Fruit fly (Drosophila melanogaster) whole organism, prepupa: ENCODE measurements around the gene Unr.

ENCODE experiments used
- CG10631 ChIP-seq: fragments of 200-800 bp; sonication (Bioruptor generic); optimal IDR thresholded peaks from 2 replicates; lab custom pipeline; 2016; ENCODE audit warnings: missing biosample characterization, missing genetic modification characterization
- CG10669 ChIP-seq: fragments of 200-800 bp; sonication (Bioruptor generic); optimal IDR thresholded peaks from 3 replicates; lab custom pipeline; 2018; ENCODE audit warnings: missing biosample characterization, mild to moderate bottlenecking, missing genetic modification characterization, moderate library complexity
- CG11294 ChIP-seq: fragments of 200-800 bp; sonication (Bioruptor generic); IDR thresholded peaks from 2 replicates; pipeline ENCODE4 v1.3.6; 2022; ENCODE audit warnings: missing biosample characterization, missing genetic modification characterization
- CG15336 ChIP-seq: fragments of 200-800 bp; sonication (Bioruptor generic); IDR thresholded peaks from 2 replicates; pipeline ENCODE4 v1.3.6; 2022; ENCODE audit warnings: missing biosample characterization, missing genetic modification characterization
- CG1621 ChIP-seq: fragments of 200-800 bp; sonication (Bioruptor generic); optimal IDR thresholded peaks from 3 replicates; lab custom pipeline; 2018; ENCODE audit warnings: missing biosample characterization, mild to moderate bottlenecking, missing genetic modification characterization
- CG16779 ChIP-seq: fragments of 200-800 bp; sonication (Bioruptor generic); optimal IDR thresholded peaks from 3 replicates; lab custom pipeline; 2017; ENCODE audit warnings: missing biosample characterization, mild to moderate bottlenecking, missing genetic modification characterization
- CG3032 ChIP-seq: fragments of 200-800 bp; optimal IDR thresholded peaks from 2 replicates; lab custom pipeline; 2019; ENCODE audit warnings: missing biosample characterization, mild to moderate bottlenecking, missing genetic modification characterization, moderate library complexity
- CG31627 ChIP-seq: fragments of 200-800 bp; sonication (Bioruptor generic); optimal IDR thresholded peaks from 3 replicates; lab custom pipeline; 2016; ENCODE audit warnings: missing biosample characterization, missing genetic modification characterization
- CG32006 ChIP-seq: fragments of 200-800 bp; sonication (Bioruptor generic); optimal IDR thresholded peaks from 3 replicates; lab custom pipeline; 2017; ENCODE audit warnings: missing biosample characterization, mild to moderate bottlenecking, missing genetic modification characterization
- CG3919 ChIP-seq: fragments of 200-800 bp; sonication (Bioruptor generic); optimal IDR thresholded peaks from 3 replicates; lab custom pipeline; 2016; ENCODE audit warnings: missing biosample characterization, missing genetic modification characterization
- CG6163 ChIP-seq: fragments of 200-800 bp; sonication (Bioruptor generic); IDR thresholded peaks from 3 replicates; pipeline ENCODE4 v1.3.6; 2022; ENCODE audit warnings: missing biosample characterization, missing genetic modification characterization
- CG6808 ChIP-seq: fragments of 200-800 bp; sonication (Bioruptor generic); optimal IDR thresholded peaks from 3 replicates; lab custom pipeline; 2017; ENCODE audit warnings: missing biosample characterization, missing genetic modification characterization, mild to moderate bottlenecking, moderate library complexity, missing genetic modification reagents
- CG6854 ChIP-seq: fragments of 200-800 bp; sonication (Bioruptor generic); optimal IDR thresholded peaks from 2 replicates; lab custom pipeline; 2017; ENCODE audit warnings: missing biosample characterization, mild to moderate bottlenecking, missing genetic modification characterization
- CG7368 ChIP-seq: fragments of 200-800 bp; sonication (Bioruptor generic); optimal IDR thresholded peaks from 3 replicates; lab custom pipeline; 2016; ENCODE audit warnings: missing biosample characterization, missing genetic modification characterization
- CG8319 ChIP-seq: fragments of 200-800 bp; sonication (Bioruptor generic); optimal IDR thresholded peaks from 3 replicates; lab custom pipeline; 2016; ENCODE audit warnings: missing biosample characterization, missing genetic modification characterization
- CG8632 ChIP-seq: fragments of 200-800 bp; sonication (Bioruptor generic); optimal IDR thresholded peaks from 3 replicates; lab custom pipeline; 2016; ENCODE audit warnings: missing biosample characterization, missing genetic modification characterization
- Eip75B ChIP-seq: fragments of 200-800 bp; sonication (Bioruptor generic); optimal IDR thresholded peaks from 3 replicates; lab custom pipeline; 2016; ENCODE audit warnings: missing biosample characterization, missing genetic modification characterization
- Eip78C ChIP-seq: fragments of 200-800 bp; sonication (Bioruptor generic); peaks from one replicate; lab custom pipeline; 2016; ENCODE audit warnings: missing biosample characterization, missing genetic modification characterization
- Eip93F ChIP-seq: fragments of 200-800 bp; sonication (Bioruptor generic); optimal IDR thresholded peaks from 2 replicates; lab custom pipeline; 2016; ENCODE audit warnings: missing biosample characterization, mild to moderate bottlenecking, missing genetic modification characterization
- Ets21C ChIP-seq: fragments of 200-800 bp; sonication (Bioruptor generic); optimal IDR thresholded peaks from 3 replicates; lab custom pipeline; 2016; ENCODE audit warnings: missing biosample characterization, missing genetic modification characterization
- Ets96B ChIP-seq: fragments of 200-800 bp; optimal IDR thresholded peaks from 2 replicates; lab custom pipeline; 2019; ENCODE audit warnings: missing biosample characterization, mild to moderate bottlenecking, missing genetic modification characterization, moderate library complexity
- Gug ChIP-seq: fragments of 200-800 bp; sonication (Bioruptor generic); IDR thresholded peaks from 2 replicates; pipeline ENCODE4 v1.3.6; 2022; ENCODE audit warnings: missing biosample characterization, missing genetic modification characterization
- Hr38 ChIP-seq: sonication (Bioruptor generic); optimal IDR thresholded peaks from 2 replicates; lab custom pipeline; 2016; ENCODE audit warnings: missing biosample characterization, missing genetic modification characterization
- Hr4 ChIP-seq: fragments of 200-800 bp; sonication (Bioruptor generic); optimal IDR thresholded peaks from 3 replicates; lab custom pipeline; 2016; ENCODE audit warnings: missing biosample characterization, missing genetic modification characterization
- Lpt ChIP-seq: fragments of 200-800 bp; sonication (Bioruptor generic); optimal IDR thresholded peaks from 3 replicates; lab custom pipeline; 2016; ENCODE audit warnings: missing biosample characterization, missing genetic modification characterization
- Met ChIP-seq: fragments of 200-800 bp; sonication (Bioruptor generic); optimal IDR thresholded peaks from 3 replicates; lab custom pipeline; 2016; ENCODE audit warnings: missing biosample characterization, missing genetic modification characterization
- OdsH ChIP-seq: fragments of 200-800 bp; sonication (Bioruptor generic); optimal IDR thresholded peaks from 3 replicates; lab custom pipeline; 2016; ENCODE audit warnings: missing biosample characterization, missing genetic modification characterization
- Smox ChIP-seq: fragments of 200-800 bp; sonication (Bioruptor generic); optimal IDR thresholded peaks from 3 replicates; lab custom pipeline; 2016; ENCODE audit warnings: missing biosample characterization, missing genetic modification characterization
- Sox14 ChIP-seq: fragments of 200-800 bp; sonication (Bioruptor generic); optimal IDR thresholded peaks from 3 replicates; lab custom pipeline; 2016; ENCODE audit warnings: missing biosample characterization, missing genetic modification characterization
- acj6 ChIP-seq: fragments of 200-800 bp; sonication (Bioruptor generic); optimal IDR thresholded peaks from 3 replicates; lab custom pipeline; 2016; ENCODE audit warnings: missing biosample characterization, missing genetic modification characterization
- dac ChIP-seq: fragments of 200-800 bp; sonication (Bioruptor generic); optimal IDR thresholded peaks from 2 replicates; lab custom pipeline; 2017; ENCODE audit warnings: missing biosample characterization, mild to moderate bottlenecking, missing genetic modification characterization
- eg ChIP-seq: fragments of 200-800 bp; sonication (Bioruptor generic); IDR thresholded peaks from 3 replicates; pipeline ENCODE4 v1.3.6; 2022; ENCODE audit warnings: missing biosample characterization, missing genetic modification characterization
- fd85E ChIP-seq: fragments of 200-800 bp; sonication (Bioruptor generic); optimal IDR thresholded peaks from 3 replicates; lab custom pipeline; 2016; ENCODE audit warnings: missing biosample characterization, missing genetic modification characterization
- fkh ChIP-seq: fragments of 200-800 bp; sonication (Bioruptor generic); optimal IDR thresholded peaks from 3 replicates; lab custom pipeline; 2017; ENCODE audit warnings: missing biosample characterization, mild to moderate bottlenecking, missing genetic modification characterization, moderate library complexity
- lz ChIP-seq: fragments of 200-800 bp; sonication (Bioruptor generic); optimal IDR thresholded peaks from 3 replicates; lab custom pipeline; 2016; ENCODE audit warnings: missing biosample characterization, missing genetic modification characterization
- net ChIP-seq: fragments of 200-800 bp; sonication (Bioruptor generic); optimal IDR thresholded peaks from 3 replicates; lab custom pipeline; 2016; ENCODE audit warnings: missing biosample characterization, missing genetic modification characterization
- pdm3 ChIP-seq: fragments of 200-800 bp; sonication (Bioruptor generic); optimal IDR thresholded peaks from 3 replicates; lab custom pipeline; 2016; ENCODE audit warnings: missing biosample characterization, missing genetic modification characterization
- spab ChIP-seq: fragments of 200-800 bp; sonication (Bioruptor generic); optimal IDR thresholded peaks from 2 replicates; lab custom pipeline; 2017; ENCODE audit warnings: missing biosample characterization, mild to moderate bottlenecking, missing genetic modification characterization, missing genetic modification reagents
- svp ChIP-seq: fragments of 200-800 bp; sonication (Bioruptor generic); peaks from one replicate; lab custom pipeline; 2016; ENCODE audit warnings: missing biosample characterization, missing genetic modification characterization
- topi ChIP-seq: fragments of 200-800 bp; sonication (Bioruptor generic); optimal IDR thresholded peaks from 3 replicates; lab custom pipeline; 2016; ENCODE audit warnings: missing biosample characterization, missing genetic modification characterization

Unr gene

DNA sequence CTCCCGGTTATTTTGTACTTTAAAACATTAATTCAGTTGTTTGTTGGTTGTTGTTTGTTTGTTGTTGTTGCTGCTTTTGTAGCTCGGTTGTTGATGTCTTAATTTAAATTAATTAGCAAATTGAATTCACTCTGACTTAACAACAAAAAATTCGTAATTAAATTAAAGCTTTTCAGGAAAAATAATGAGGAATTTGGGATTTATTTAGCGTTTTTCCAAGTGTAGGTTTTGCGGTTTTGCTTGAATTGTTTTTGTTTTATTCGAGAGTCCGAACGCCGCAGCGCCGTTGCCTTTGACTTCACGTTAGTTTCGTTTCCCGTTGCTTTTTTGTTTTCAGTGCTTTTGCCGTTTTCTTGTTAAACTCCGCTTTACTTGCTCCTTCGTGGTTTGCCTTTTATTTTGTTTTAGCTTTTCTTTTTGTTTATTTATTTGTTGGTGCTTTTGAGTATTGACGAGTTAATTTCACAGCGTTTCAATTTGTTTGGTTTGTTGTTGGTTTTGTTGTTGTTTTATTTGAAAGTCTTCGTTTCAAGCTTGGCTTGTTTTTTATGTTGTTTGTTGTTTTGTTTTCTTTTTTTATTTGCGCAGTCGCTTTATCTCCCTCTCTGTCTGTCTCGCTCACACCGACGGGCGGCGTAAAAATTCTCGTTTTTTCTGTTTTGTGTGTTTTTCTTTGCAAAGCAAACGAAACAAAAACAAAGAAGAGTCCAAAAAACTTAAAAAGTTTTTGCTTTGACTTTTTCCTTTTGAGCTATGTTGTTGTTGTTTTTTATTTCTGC, 1.2 kb downstream of the Unr start (continued):
- peak; percentile 29 for TF ChIP-seq CG8319 (GFP tag; lab: Kevin White, UChicago)
- TF ChIP-seq CG3919 (GFP tag; lab: Kevin White, UChicago): peak; percentile 62
- TF ChIP-seq Ets96B: peak; percentile 93
- TF ChIP-seq CG15336: peak; percentile 91
- TF ChIP-seq CG7368 (GFP tag; lab: Kevin White, UChicago): peak; percentile 78
- no peak for TF ChIP-seq CG31627
- peak; percentile 98 for TF ChIP-seq CG16779 (tag; lab: Kevin White, UChicago)
- peak; percentile 59; the same call in 1 of the 2 replicates for TF ChIP-seq CG11294
- peak; percentile 13 for TF ChIP-seq acj6 (GFP tag; lab: Kevin White, UChicago)
- TF ChIP-seq Eip75B (GFP tag; lab: Kevin White, UChicago): peak; percentile 10
- TF ChIP-seq Hr38: peak; percentile 16
- TF ChIP-seq Hr4: peak; percentile 55
- TF ChIP-seq Lpt (GFP tag; lab: Kevin White, UChicago): peak; percentile 87
- peak; percentile 7 for TF ChIP-seq Eip93F (GFP tag; lab: Kevin White, UChicago)
- TF ChIP-seq lz (GFP tag; lab: Kevin White, UChicago): no peak
- TF ChIP-seq CG6163 (GFP tag; lab: Robert Waterston, UW): peak; percentile 97
- TF ChIP-seq CG6854: peak; percentile 94
- TF ChIP-seq eg (GFP tag; lab: Robert Waterston, UW): peak; percentile 97
- TF ChIP-seq spab (GFP tag; lab: Kevin White, UChicago): peak; percentile 96
- peak; percentile 57 for TF ChIP-seq Sox14
- peak; percentile 51 for TF ChIP-seq OdsH (GFP tag; lab: Kevin White, UChicago)
- TF ChIP-seq dac: peak; percentile 94
- peak; percentile 95 for TF ChIP-seq CG1621
- no peak for TF ChIP-seq svp (GFP tag; lab: Kevin White, UChicago)
- TF ChIP-seq fd85E (GFP tag; lab: Kevin White, UChicago): no peak
- TF ChIP-seq Ets21C (GFP tag; lab: Kevin White, UChicago): no peak
- peak; percentile 83 for TF ChIP-seq CG32006 (GFP tag; lab: Kevin White, UChicago)
- TF ChIP-seq CG10669 (GFP tag; lab: Kevin White, UChicago): peak; percentile 92
- peak; percentile 21 for TF ChIP-seq Met (GFP tag; lab: Kevin White, UChicago)
- peak; percentile 98 for TF ChIP-seq CG6808
- no peak for TF ChIP-seq topi (GFP tag; lab: Kevin White, UChicago)
- peak; percentile 92 for TF ChIP-seq net (GFP tag; lab: Kevin White, UChicago)
- peak; percentile 53 for TF ChIP-seq CG8632 (GFP tag; lab: Kevin White, UChicago)
- no peak for TF ChIP-seq Smox

DNA sequence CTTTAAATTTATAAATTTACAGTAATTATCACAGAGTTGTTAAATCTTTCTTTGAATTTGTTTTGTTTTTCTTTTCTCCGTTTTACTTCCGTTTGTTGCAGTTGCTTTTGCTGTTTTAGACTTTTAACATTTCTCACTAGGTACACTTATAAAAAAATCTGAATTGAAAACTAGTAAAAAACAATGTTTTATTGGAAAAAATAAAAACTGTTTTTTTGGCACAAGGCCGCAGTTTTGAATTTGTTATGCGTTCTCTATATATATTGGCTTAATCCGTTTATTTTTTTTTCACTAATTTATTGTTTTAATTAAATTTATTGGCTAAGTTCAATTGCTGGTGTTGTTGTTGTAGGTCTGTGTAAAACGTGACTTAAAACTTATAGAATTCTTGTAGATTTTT, 2.1 kb downstream of the Unr start:
- TF ChIP-seq CG3032: peak; percentile 3
- peak; percentile 56 for TF ChIP-seq Hr4
- no peak for TF ChIP-seq CG1621
- no peak for TF ChIP-seq net (GFP tag; lab: Kevin White, UChicago)
- TF ChIP-seq CG15336: peak; percentile 56
- peak; percentile 65 for TF ChIP-seq Eip78C
- peak; percentile 20 for TF ChIP-seq CG10631 (GFP tag; lab: Kevin White, UChicago)
- no peak for TF ChIP-seq pdm3 (GFP tag; lab: Kevin White, UChicago)

DNA sequence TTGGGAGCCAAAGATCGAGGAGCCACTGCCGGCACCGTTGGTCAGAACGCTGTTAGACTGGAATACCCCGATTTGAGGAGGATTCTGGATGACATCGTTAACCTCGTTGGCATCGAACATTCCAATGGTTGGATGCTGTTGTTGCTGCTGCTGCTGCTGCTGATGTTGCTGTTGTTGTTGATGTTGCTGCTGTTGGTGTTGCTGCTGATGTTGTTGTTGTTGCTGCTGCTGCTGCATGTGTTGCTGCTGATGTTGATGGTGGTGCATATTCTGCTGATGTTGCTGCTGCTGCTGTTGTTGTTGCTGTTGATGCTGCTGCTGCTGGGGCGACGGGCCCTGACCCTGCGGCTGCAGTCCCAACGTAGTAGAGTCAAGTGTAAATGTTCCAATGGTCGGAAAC, 4.6 kb downstream of the Unr start:
- no peak for TF ChIP-seq lz (GFP tag; lab: Kevin White, UChicago)
- TF ChIP-seq fkh (GFP tag; lab: Kevin White, UChicago): no peak
- no peak for TF ChIP-seq CG8632 (GFP tag; lab: Kevin White, UChicago)
- no peak for TF ChIP-seq pdm3 (GFP tag; lab: Kevin White, UChicago)
- no peak for TF ChIP-seq Lpt (GFP tag; lab: Kevin White, UChicago)
- TF ChIP-seq Hr38: no peak
- no peak for TF ChIP-seq Gug (GFP tag; lab: Robert Waterston, UW)
- no peak for TF ChIP-seq CG32006 (GFP tag; lab: Kevin White, UChicago)
